Fruit fly (Drosophila melanogaster) whole organism, prepupa: ENCODE measurements around the gene Btk.

Source experiments
- Blimp-1 ChIP-seq: fragments of 200-800 bp; sonication (Bioruptor generic); optimal IDR thresholded peaks from 3 replicates; lab custom pipeline; 2017; ENCODE audit warnings: missing biosample characterization, missing genetic modification characterization, mild to moderate bottlenecking, moderate library complexity, missing genetic modification reagents
- CG10631 ChIP-seq: fragments of 200-800 bp; sonication (Bioruptor generic); optimal IDR thresholded peaks from 2 replicates; lab custom pipeline; 2016; ENCODE audit warnings: missing biosample characterization, missing genetic modification characterization
- CG10669 ChIP-seq: fragments of 200-800 bp; sonication (Bioruptor generic); optimal IDR thresholded peaks from 3 replicates; lab custom pipeline; 2018; ENCODE audit warnings: missing biosample characterization, mild to moderate bottlenecking, missing genetic modification characterization, moderate library complexity
- CG11294 ChIP-seq: fragments of 200-800 bp; sonication (Bioruptor generic); IDR thresholded peaks from 2 replicates; pipeline ENCODE4 v1.3.6; 2022; ENCODE audit warnings: missing biosample characterization, missing genetic modification characterization
- CG11762 ChIP-seq: fragments of 200-800 bp; sonication (Bioruptor generic); optimal IDR thresholded peaks from 3 replicates; lab custom pipeline; 2016; ENCODE audit warnings: missing biosample characterization, missing genetic modification characterization; ENCODE audit not compliant: insufficient read depth
- CG11902 ChIP-seq: fragments of 200-800 bp; sonication (Bioruptor generic); optimal IDR thresholded peaks from 3 replicates; lab custom pipeline; 2016; ENCODE audit warnings: missing biosample characterization, missing genetic modification characterization
- CG15336 ChIP-seq: fragments of 200-800 bp; sonication (Bioruptor generic); IDR thresholded peaks from 2 replicates; pipeline ENCODE4 v1.3.6; 2022; ENCODE audit warnings: missing biosample characterization, missing genetic modification characterization
- CG1621 ChIP-seq: fragments of 200-800 bp; sonication (Bioruptor generic); optimal IDR thresholded peaks from 3 replicates; lab custom pipeline; 2018; ENCODE audit warnings: missing biosample characterization, mild to moderate bottlenecking, missing genetic modification characterization
- CG16779 ChIP-seq: fragments of 200-800 bp; sonication (Bioruptor generic); optimal IDR thresholded peaks from 3 replicates; lab custom pipeline; 2017; ENCODE audit warnings: missing biosample characterization, mild to moderate bottlenecking, missing genetic modification characterization
- CG3032 ChIP-seq: fragments of 200-800 bp; optimal IDR thresholded peaks from 2 replicates; lab custom pipeline; 2019; ENCODE audit warnings: missing biosample characterization, mild to moderate bottlenecking, missing genetic modification characterization, moderate library complexity
- CG31627 ChIP-seq: fragments of 200-800 bp; sonication (Bioruptor generic); optimal IDR thresholded peaks from 3 replicates; lab custom pipeline; 2016; ENCODE audit warnings: missing biosample characterization, missing genetic modification characterization
- CG32006 ChIP-seq: fragments of 200-800 bp; sonication (Bioruptor generic); optimal IDR thresholded peaks from 3 replicates; lab custom pipeline; 2017; ENCODE audit warnings: missing biosample characterization, mild to moderate bottlenecking, missing genetic modification characterization
- CG34406 ChIP-seq: fragments of 200-800 bp; sonication (Bioruptor generic); optimal IDR thresholded peaks from 3 replicates; lab custom pipeline; 2016; ENCODE audit warnings: missing biosample characterization, missing genetic modification characterization
- CG3919 ChIP-seq: fragments of 200-800 bp; sonication (Bioruptor generic); optimal IDR thresholded peaks from 3 replicates; lab custom pipeline; 2016; ENCODE audit warnings: missing biosample characterization, missing genetic modification characterization
- CG6163 ChIP-seq: fragments of 200-800 bp; sonication (Bioruptor generic); IDR thresholded peaks from 3 replicates; pipeline ENCODE4 v1.3.6; 2022; ENCODE audit warnings: missing biosample characterization, missing genetic modification characterization
- CG6276 ChIP-seq: fragments of 200-800 bp; sonication (Bioruptor generic); optimal IDR thresholded peaks from 2 replicates; lab custom pipeline; 2017; ENCODE audit warnings: missing biosample characterization, mild to moderate bottlenecking, missing genetic modification characterization
- CG6792 ChIP-seq: fragments of 200-800 bp; sonication (Bioruptor generic); optimal IDR thresholded peaks from 3 replicates; lab custom pipeline; 2016; ENCODE audit warnings: missing biosample characterization, missing genetic modification characterization
- CG6808 ChIP-seq: fragments of 200-800 bp; sonication (Bioruptor generic); optimal IDR thresholded peaks from 3 replicates; lab custom pipeline; 2017; ENCODE audit warnings: missing biosample characterization, missing genetic modification characterization, mild to moderate bottlenecking, moderate library complexity, missing genetic modification reagents
- CG7368 ChIP-seq: fragments of 200-800 bp; sonication (Bioruptor generic); optimal IDR thresholded peaks from 3 replicates; lab custom pipeline; 2016; ENCODE audit warnings: missing biosample characterization, missing genetic modification characterization
- CG8119 ChIP-seq: fragments of 200-800 bp; sonication (Bioruptor generic); IDR thresholded peaks from 3 replicates; pipeline ENCODE4 v1.3.6; 2022; ENCODE audit warnings: missing biosample characterization, missing genetic modification characterization
- CG8632 ChIP-seq: fragments of 200-800 bp; sonication (Bioruptor generic); optimal IDR thresholded peaks from 3 replicates; lab custom pipeline; 2016; ENCODE audit warnings: missing biosample characterization, missing genetic modification characterization
- CG9139 ChIP-seq: fragments of 200-800 bp; sonication (Bioruptor generic); optimal IDR thresholded peaks from 3 replicates; lab custom pipeline; 2017; ENCODE audit warnings: missing biosample characterization, mild to moderate bottlenecking, missing genetic modification characterization
- Eip75B ChIP-seq: fragments of 200-800 bp; sonication (Bioruptor generic); optimal IDR thresholded peaks from 3 replicates; lab custom pipeline; 2016; ENCODE audit warnings: missing biosample characterization, missing genetic modification characterization
- Eip78C ChIP-seq: fragments of 200-800 bp; sonication (Bioruptor generic); peaks from one replicate; lab custom pipeline; 2016; ENCODE audit warnings: missing biosample characterization, missing genetic modification characterization
- Eip93F ChIP-seq: fragments of 200-800 bp; sonication (Bioruptor generic); optimal IDR thresholded peaks from 2 replicates; lab custom pipeline; 2016; ENCODE audit warnings: missing biosample characterization, mild to moderate bottlenecking, missing genetic modification characterization
- Ets21C ChIP-seq: fragments of 200-800 bp; sonication (Bioruptor generic); optimal IDR thresholded peaks from 3 replicates; lab custom pipeline; 2016; ENCODE audit warnings: missing biosample characterization, missing genetic modification characterization
- Ets96B ChIP-seq: fragments of 200-800 bp; optimal IDR thresholded peaks from 2 replicates; lab custom pipeline; 2019; ENCODE audit warnings: missing biosample characterization, mild to moderate bottlenecking, missing genetic modification characterization, moderate library complexity
- Gug ChIP-seq: fragments of 200-800 bp; sonication (Bioruptor generic); IDR thresholded peaks from 2 replicates; pipeline ENCODE4 v1.3.6; 2022; ENCODE audit warnings: missing biosample characterization, missing genetic modification characterization
- Hr39 ChIP-seq: fragments of 200-800 bp; sonication (Bioruptor generic); optimal IDR thresholded peaks from 2 replicates; lab custom pipeline; 2016; ENCODE audit warnings: missing biosample characterization, missing genetic modification characterization
- Hr4 ChIP-seq: fragments of 200-800 bp; sonication (Bioruptor generic); optimal IDR thresholded peaks from 3 replicates; lab custom pipeline; 2016; ENCODE audit warnings: missing biosample characterization, missing genetic modification characterization
- Met ChIP-seq: fragments of 200-800 bp; sonication (Bioruptor generic); optimal IDR thresholded peaks from 3 replicates; lab custom pipeline; 2016; ENCODE audit warnings: missing biosample characterization, missing genetic modification characterization
- Sox102F ChIP-seq: fragments of 200-800 bp; sonication (Bioruptor generic); optimal IDR thresholded peaks from 2 replicates; lab custom pipeline; 2016; ENCODE audit warnings: missing biosample characterization, mild to moderate bottlenecking, missing genetic modification characterization
- Sox14 ChIP-seq: fragments of 200-800 bp; sonication (Bioruptor generic); optimal IDR thresholded peaks from 3 replicates; lab custom pipeline; 2016; ENCODE audit warnings: missing biosample characterization, missing genetic modification characterization
- Sox15 ChIP-seq: fragments of 200-800 bp; sonication (Bioruptor generic); optimal IDR thresholded peaks from 3 replicates; lab custom pipeline; 2016; ENCODE audit warnings: missing biosample characterization, missing genetic modification characterization
- cyc ChIP-seq: fragments of 200-800 bp; sonication (Bioruptor generic); optimal IDR thresholded peaks from 3 replicates; lab custom pipeline; 2016; ENCODE audit warnings: missing biosample characterization, missing genetic modification characterization
- dsx ChIP-seq: fragments of 200-800 bp; optimal IDR thresholded peaks from 3 replicates; lab custom pipeline; 2019; ENCODE audit warnings: missing biosample characterization, mild to moderate bottlenecking, missing genetic modification characterization, moderate library complexity; ENCODE audit not compliant: poor library complexity, severe bottlenecking
- eg ChIP-seq: fragments of 200-800 bp; sonication (Bioruptor generic); IDR thresholded peaks from 3 replicates; pipeline ENCODE4 v1.3.6; 2022; ENCODE audit warnings: missing biosample characterization, missing genetic modification characterization
- fd59A ChIP-seq: fragments of 200-800 bp; sonication (Bioruptor generic); optimal IDR thresholded peaks from 2 replicates; lab custom pipeline; 2017; ENCODE audit warnings: missing biosample characterization, mild to moderate bottlenecking, missing genetic modification characterization, missing genetic modification reagents
- fd85E ChIP-seq: fragments of 200-800 bp; sonication (Bioruptor generic); optimal IDR thresholded peaks from 3 replicates; lab custom pipeline; 2016; ENCODE audit warnings: missing biosample characterization, missing genetic modification characterization
- fkh ChIP-seq: fragments of 200-800 bp; sonication (Bioruptor generic); optimal IDR thresholded peaks from 3 replicates; lab custom pipeline; 2017; ENCODE audit warnings: missing biosample characterization, mild to moderate bottlenecking, missing genetic modification characterization, moderate library complexity
- lz ChIP-seq: fragments of 200-800 bp; sonication (Bioruptor generic); optimal IDR thresholded peaks from 3 replicates; lab custom pipeline; 2016; ENCODE audit warnings: missing biosample characterization, missing genetic modification characterization
- net ChIP-seq: fragments of 200-800 bp; sonication (Bioruptor generic); optimal IDR thresholded peaks from 3 replicates; lab custom pipeline; 2016; ENCODE audit warnings: missing biosample characterization, missing genetic modification characterization
- pdm3 ChIP-seq: fragments of 200-800 bp; sonication (Bioruptor generic); optimal IDR thresholded peaks from 3 replicates; lab custom pipeline; 2016; ENCODE audit warnings: missing biosample characterization, missing genetic modification characterization
- salr ChIP-seq, 2 experiments: fragments of 200-800 bp; sonication (Bioruptor generic); optimal IDR thresholded peaks; 3 replicates each; lab custom pipeline; 2016 to 2018; ENCODE audit warnings: missing biosample characterization in 2 of 2, missing genetic modification characterization in 2 of 2, mild to moderate bottlenecking in 1 of 2
- spab ChIP-seq: fragments of 200-800 bp; sonication (Bioruptor generic); optimal IDR thresholded peaks from 2 replicates; lab custom pipeline; 2017; ENCODE audit warnings: missing biosample characterization, mild to moderate bottlenecking, missing genetic modification characterization, missing genetic modification reagents
- ss ChIP-seq, 2 experiments: fragments of 200-800 bp; sonication (Bioruptor generic); optimal IDR thresholded peaks; 2 replicates in 1 of 2; 3 replicates in 1 of 2; lab custom pipeline; 2017 to 2018; ENCODE audit warnings: mild to moderate bottlenecking in 2 of 2, missing biosample characterization in 2 of 2, missing genetic modification characterization in 2 of 2, moderate library complexity in 1 of 2
- topi ChIP-seq: fragments of 200-800 bp; sonication (Bioruptor generic); optimal IDR thresholded peaks from 3 replicates; lab custom pipeline; 2016; ENCODE audit warnings: missing biosample characterization, missing genetic modification characterization
- vri ChIP-seq: fragments of 200-800 bp; sonication (Bioruptor generic); optimal IDR thresholded peaks from 3 replicates; lab custom pipeline; 2016; ENCODE audit warnings: missing biosample characterization, mild to moderate bottlenecking, missing genetic modification characterization

Gene Btk

DNA sequence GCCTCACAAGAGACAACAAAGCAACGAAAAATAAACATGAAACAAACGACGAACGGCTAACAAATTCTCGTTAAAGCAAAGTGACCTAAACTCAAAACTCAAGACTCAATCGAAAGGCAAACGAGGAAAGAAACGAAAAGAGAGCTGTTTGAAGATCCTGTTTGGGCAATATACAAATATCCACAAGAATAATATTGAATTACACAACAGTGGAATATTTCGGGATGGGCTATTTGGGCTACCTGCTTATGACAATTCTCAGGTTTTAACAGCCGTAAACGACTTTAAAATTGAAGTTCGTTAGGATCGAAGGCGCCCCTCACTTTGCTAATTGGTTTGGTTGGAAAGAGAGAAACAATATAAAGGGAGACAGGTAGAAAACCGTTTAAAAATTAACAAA lies 24.6 kb downstream of the Btk start:
- TF ChIP-seq fkh (GFP tag; lab: Kevin White, UChicago) (peak; percentile 82), Hr4 (GFP tag; lab: Kevin White, UChicago) (no peak), CG3919 (GFP tag; lab: Kevin White, UChicago) (no peak)

DNA sequence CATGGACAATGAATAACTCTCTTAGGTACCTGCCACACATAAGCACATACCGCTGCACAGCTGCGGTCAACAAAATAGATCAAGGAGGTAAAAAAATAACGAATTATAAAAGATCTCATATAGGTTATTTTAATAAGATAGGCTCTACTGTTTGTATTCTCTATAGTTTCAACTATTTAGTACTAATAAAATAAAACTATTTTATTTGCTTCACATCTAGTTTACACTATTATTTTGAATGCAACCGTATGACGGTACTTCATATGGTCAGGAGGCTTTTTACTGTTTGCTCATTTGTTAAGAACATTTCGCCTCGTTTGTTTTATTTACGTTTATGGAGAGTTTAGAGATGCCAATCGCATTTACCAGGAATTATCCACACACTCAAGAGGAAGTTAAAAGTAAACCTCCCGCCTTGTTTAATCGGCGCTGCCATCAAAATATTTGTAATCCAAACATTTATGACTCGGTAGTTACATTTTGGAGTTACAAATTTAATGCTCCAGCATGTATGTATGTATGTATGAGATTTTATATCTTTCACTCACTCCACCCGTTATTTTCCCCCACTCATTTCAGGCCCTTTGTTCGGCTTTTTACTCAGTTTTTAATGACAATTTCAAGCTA lies 25.8 kb downstream of the Btk start:
- TF ChIP-seq Ets21C (GFP tag; lab: Kevin White, UChicago) (peak; percentile 7), topi (GFP tag; lab: Kevin White, UChicago) (peak; percentile 31), CG15336 (GFP tag; lab: Robert Waterston, UW) (peak; percentile 91), Hr4 (GFP tag; lab: Kevin White, UChicago) (peak; percentile 86), Sox14 (GFP tag; lab: Kevin White, UChicago) (peak; percentile 15), CG1621 (tag; lab: Kevin White, UChicago) (peak; percentile 55), Blimp-1 (GFP tag; lab: Kevin White, UChicago) (no peak), CG8632 (peak; percentile 60), CG11762 (GFP tag; lab: Kevin White, UChicago) (peak; percentile 50), ss (GFP tag; optimal IDR thresholded peaks at IDR 0.05; lab: Kevin White, UChicago) (peak; percentile 23 to 53), CG32006 (peak; percentile 81), CG3919 (GFP tag; lab: Kevin White, UChicago) (peak; percentile 58), CG7368 (peak; percentile 42), Hr39 (peak; percentile 55), CG11294 (GFP tag; lab: Robert Waterston, UW) (0 out of 2 replicates have a peak, but pooled peaks have one; percentile 34), fd85E (GFP tag; lab: Kevin White, UChicago) (no peak), CG10631 (GFP tag; lab: Kevin White, UChicago) (peak; percentile 63), CG6276 (GFP tag; lab: Kevin White, UChicago) (peak; percentile 76), Gug (GFP tag; lab: Robert Waterston, UW) (peak; percentile 52), vri (peak; percentile 13), CG31627 (GFP tag; lab: Kevin White, UChicago) (peak; percentile 42), Sox15 (GFP tag; lab: Kevin White, UChicago) (peak; percentile 33), eg (peak; percentile 87), CG10669 (peak; percentile 70), Eip93F (GFP tag; lab: Kevin White, UChicago) (no peak), CG6792 (peak; percentile 54), CG3032 (tag; lab: Kevin White, UChicago) (peak; percentile 72), Eip75B (peak; percentile 65), Ets96B (peak; percentile 79), CG6163 (GFP tag; lab: Robert Waterston, UW) (peak; percentile 81), Met (GFP tag; lab: Kevin White, UChicago) (peak; percentile 25), cyc (GFP tag; lab: Kevin White, UChicago) (peak; percentile 0), CG11902 (GFP tag; lab: Kevin White, UChicago) (no peak), CG9139 (GFP tag; lab: Kevin White, UChicago) (peak; percentile 44), net (peak; percentile 53), fd59A (GFP tag; lab: Kevin White, UChicago) (peak; percentile 30), CG6808 (GFP tag; lab: Kevin White, UChicago) (peak; percentile 56), spab (GFP tag; lab: Kevin White, UChicago) (peak; percentile 53), CG16779 (peak; percentile 41), lz (GFP tag; lab: Kevin White, UChicago) (peak; percentile 61), CG8119 (GFP tag; lab: Robert Waterston, UW) (peak; percentile 87), Sox102F (peak; percentile 41), CG34406 (GFP tag; lab: Kevin White, UChicago) (peak; percentile 74), Eip78C (GFP tag; lab: Kevin White, UChicago) (peak; percentile 85), dsx (peak; percentile 67), pdm3 (GFP tag; lab: Kevin White, UChicago) (peak; percentile 69), salr (GFP tag; optimal IDR thresholded peaks at IDR 0.05; lab: Kevin White, UChicago) (peak; percentile 10 to 64)
